Worm (Caenorhabditis elegans): ENCODE results near the gene fat-1.

The fat-1 gene

DNA sequence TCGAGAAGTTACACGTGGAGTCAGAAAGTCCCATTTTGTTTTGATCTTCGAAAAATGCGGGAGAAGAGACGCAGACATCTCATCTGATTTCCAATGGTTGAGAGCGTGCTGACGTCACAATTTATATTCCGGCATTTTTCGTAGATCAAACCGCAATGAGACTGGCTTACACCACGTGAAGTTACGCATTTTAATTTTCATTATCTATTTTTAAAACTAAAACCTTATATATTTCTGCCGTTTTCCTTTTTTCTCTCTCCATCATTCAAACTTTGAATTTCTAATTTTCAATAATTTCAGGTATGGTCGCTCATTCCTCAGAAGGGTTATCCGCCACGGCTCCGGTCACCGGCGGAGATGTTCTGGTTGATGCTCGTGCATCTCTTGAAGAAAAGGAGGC is at the start of gene fat-1:
Gene fat-1 (plus strand): TSS at position 301 of the 400 bp plus-strand sequence.
- no peak for TF ChIP-seq elt-3 (tag; optimal IDR thresholded peaks at IDR 0.05)
- TF ChIP-seq nhr-11 (tag; optimal IDR thresholded peaks at IDR 0.05), result no peak
- no peak for TF ChIP-seq nhr-129 (tag; optimal IDR thresholded peaks at IDR 0.05)
- TF ChIP-seq lsy-2 (tag; optimal IDR thresholded peaks at IDR 0.05), result no peak
- TF ChIP-seq ztf-11 (tag; optimal IDR thresholded peaks at IDR 0.05), result no peak
- TF ChIP-seq Y55F3AM.14 (GFP tag; optimal IDR thresholded peaks at IDR 0.05), result no peak
- TF ChIP-seq lin-11 (tag; optimal IDR thresholded peaks at IDR 0.05), result no peak
- no peak for TF ChIP-seq nhr-25 (tag; optimal IDR thresholded peaks at IDR 0.05)
- TF ChIP-seq nhr-77 (tag; optimal IDR thresholded peaks at IDR 0.05), result no peak
- no peak for TF ChIP-seq alr-1 (tag; optimal IDR thresholded peaks at IDR 0.05)
- TF ChIP-seq nhr-12 (tag; optimal IDR thresholded peaks at IDR 0.05), result no peak
- TF ChIP-seq sma-9 (GFP tag; optimal IDR thresholded peaks at IDR 0.05), result no peak
- TF ChIP-seq sma-9 (tag; optimal IDR thresholded peaks at IDR 0.05), result no peak

DNA sequence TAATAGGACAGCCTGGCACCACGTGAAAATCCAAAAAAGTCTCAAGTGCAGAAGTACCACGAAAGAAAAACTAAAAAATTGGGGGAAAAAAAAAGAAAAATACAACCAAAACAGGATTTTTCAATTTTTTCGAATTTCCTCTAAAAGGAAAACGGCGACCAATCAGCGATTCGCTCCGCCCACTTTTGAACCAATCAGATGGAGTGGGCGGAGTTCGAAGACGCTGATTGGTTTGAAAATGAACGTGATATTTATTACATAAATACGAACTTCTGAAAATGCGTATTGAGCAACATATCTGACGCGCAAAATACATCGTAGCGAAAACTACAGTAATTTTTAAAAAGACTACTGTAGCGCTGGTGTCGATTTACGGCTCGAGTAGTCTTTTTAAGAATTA is 47.1 kb upstream of the fat-1 start:
- TF ChIP-seq mdl-1 (tag; optimal IDR thresholded peaks at IDR 0.05), result no peak
- no peak for TF ChIP-seq skn-1 (tag; optimal IDR thresholded peaks at IDR 0.05)
- no peak for TF ChIP-seq zag-1 (tag; optimal IDR thresholded peaks at IDR 0.05)
- TF ChIP-seq nhr-77 (tag; optimal IDR thresholded peaks at IDR 0.05), result no peak
- no peak for TF ChIP-seq alr-1 (tag; optimal IDR thresholded peaks at IDR 0.05)
- TF ChIP-seq ztf-11 (tag; optimal IDR thresholded peaks at IDR 0.05), result no peak
- no peak for TF ChIP-seq ceh-16 (tag; optimal IDR thresholded peaks at IDR 0.05)
- TF ChIP-seq ceh-82 (tag; optimal IDR thresholded peaks at IDR 0.05), result no peak
- no peak for TF ChIP-seq nhr-129 (tag; optimal IDR thresholded peaks at IDR 0.05)
- no peak for TF ChIP-seq nhr-25 (tag; optimal IDR thresholded peaks at IDR 0.05)
- no peak for TF ChIP-seq C34F6.9 (tag; optimal IDR thresholded peaks at IDR 0.05)
- no peak for TF ChIP-seq elt-3 (tag; optimal IDR thresholded peaks at IDR 0.05)
- TF ChIP-seq crh-2 (tag; optimal IDR thresholded peaks at IDR 0.05), result no peak
- TF ChIP-seq unc-55 (GFP tag; optimal IDR thresholded peaks at IDR 0.05), result no peak
- no peak for TF ChIP-seq ztf-4 (tag; optimal IDR thresholded peaks at IDR 0.05)
- TF ChIP-seq sma-3 (GFP tag; optimal IDR thresholded peaks at IDR 0.05), result no peak
- TF ChIP-seq gmeb-1 (tag; optimal IDR thresholded peaks at IDR 0.05), result no peak

DNA sequence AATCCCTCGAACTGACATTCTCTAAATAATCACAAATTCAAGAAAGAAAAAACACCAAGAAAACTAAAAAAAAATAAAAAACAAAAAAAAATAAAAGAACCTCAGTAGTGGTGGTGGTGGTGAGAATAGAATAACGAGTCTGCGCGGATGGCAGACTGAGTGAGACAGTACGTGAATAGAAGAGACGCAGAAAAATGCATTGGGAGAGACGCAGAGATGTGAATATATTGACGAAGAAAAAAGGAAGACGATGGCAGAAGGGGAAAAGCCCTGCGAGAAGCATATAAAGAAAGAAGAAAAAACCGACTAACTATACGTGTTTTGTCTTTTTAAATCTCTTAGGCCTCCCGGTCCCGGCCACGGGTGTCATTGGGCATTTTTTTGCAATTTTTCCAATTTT is 43.0 kb upstream of the fat-1 start, which contains the start of gene unc-26:
Gene unc-26 (minus strand): TSS at position 23 of the 400 bp plus-strand sequence.
- TF ChIP-seq nhr-11 (tag; optimal IDR thresholded peaks at IDR 0.05), result no peak
- peak; percentile 82 for TF ChIP-seq unc-55 (GFP tag; optimal IDR thresholded peaks at IDR 0.05)
- no peak for TF ChIP-seq aly-2 (tag; optimal IDR thresholded peaks at IDR 0.05)
- TF ChIP-seq lsy-2 (tag; optimal IDR thresholded peaks at IDR 0.05), result peak in 1 of 2 experiments; percentile 60
- TF ChIP-seq Y55F3AM.14 (GFP tag; optimal IDR thresholded peaks at IDR 0.05), result no peak
- TF ChIP-seq sma-3 (GFP tag; optimal IDR thresholded peaks at IDR 0.05), result no peak
- TF ChIP-seq mdl-1 (tag; optimal IDR thresholded peaks at IDR 0.05), result no peak
- no peak for TF ChIP-seq ceh-82 (tag; optimal IDR thresholded peaks at IDR 0.05)
- no peak for TF ChIP-seq elt-1 (tag; optimal IDR thresholded peaks at IDR 0.05)
- no peak for TF ChIP-seq skn-1 (tag; optimal IDR thresholded peaks at IDR 0.05)
- TF ChIP-seq fos-1 (tag; optimal IDR thresholded peaks at IDR 0.05), result no peak
- no peak for TF ChIP-seq ama-1 (optimal IDR thresholded peaks at IDR 0.05)
- TF ChIP-seq zag-1 (tag; optimal IDR thresholded peaks at IDR 0.05), result peak; percentile 31
- no peak for TF ChIP-seq R02D3.7 (tag; optimal IDR thresholded peaks at IDR 0.05)
- no peak for TF ChIP-seq snpc-4 (tag; optimal IDR thresholded peaks at IDR 0.05)
- TF ChIP-seq C34F6.9 (tag; optimal IDR thresholded peaks at IDR 0.05), result peak; percentile 40
- no peak for TF ChIP-seq peb-1 (tag; optimal IDR thresholded peaks at IDR 0.05)
- TF ChIP-seq crh-2 (tag; optimal IDR thresholded peaks at IDR 0.05), result no peak
- TF ChIP-seq elt-3 (tag; optimal IDR thresholded peaks at IDR 0.05), result no peak
- no peak for TF ChIP-seq alr-1 (tag; optimal IDR thresholded peaks at IDR 0.05)
- no peak for TF ChIP-seq nhr-25 (tag; optimal IDR thresholded peaks at IDR 0.05)
- peak; percentile 59 for TF ChIP-seq nhr-129 (tag; optimal IDR thresholded peaks at IDR 0.05)
- TF ChIP-seq gmeb-1 (tag; optimal IDR thresholded peaks at IDR 0.05), result no peak
- TF ChIP-seq nhr-237 (tag; optimal IDR thresholded peaks at IDR 0.05), result no peak
- TF ChIP-seq F13H6.1 (tag; optimal IDR thresholded peaks at IDR 0.05), result peak; percentile 10
- TF ChIP-seq mab-5 (tag; optimal IDR thresholded peaks at IDR 0.05), result peak; percentile 35
- TF ChIP-seq unc-62 (GFP tag; optimal IDR thresholded peaks at IDR 0.05), result no peak
- no peak for TF ChIP-seq lin-13 (GFP tag; optimal IDR thresholded peaks at IDR 0.05)
- TF ChIP-seq sem-4 (tag; optimal IDR thresholded peaks at IDR 0.05), result no peak

- TF ChIP-seq egl-27 (tag; optimal IDR thresholded peaks at IDR 0.05) (no peak), skn-1 (tag; optimal IDR thresholded peaks at IDR 0.05) (no peak), sma-3 (GFP tag; optimal IDR thresholded peaks at IDR 0.05) (no peak), mdl-1 (tag; optimal IDR thresholded peaks at IDR 0.05) (no peak), aly-2 (tag; optimal IDR thresholded peaks at IDR 0.05) (no peak), nhr-237 (tag; optimal IDR thresholded peaks at IDR 0.05) (no peak), unc-62 (GFP tag; optimal IDR thresholded peaks at IDR 0.05) (no peak), snpc-4 (tag; optimal IDR thresholded peaks at IDR 0.05) (no peak), mab-5 (tag; optimal IDR thresholded peaks at IDR 0.05) (no peak)
Observed at ce11 chrIV:13282778-13283177, 32.7 kb upstream of the fat-1 start, which contains the start of gene cpsf-3. Gene cpsf-3 (minus strand): TSS chrIV:13282878.

Data from whole organism, L2 larva.